Fruit fly (Drosophila melanogaster): ENCODE results near the gene CG34287.

DNA sequence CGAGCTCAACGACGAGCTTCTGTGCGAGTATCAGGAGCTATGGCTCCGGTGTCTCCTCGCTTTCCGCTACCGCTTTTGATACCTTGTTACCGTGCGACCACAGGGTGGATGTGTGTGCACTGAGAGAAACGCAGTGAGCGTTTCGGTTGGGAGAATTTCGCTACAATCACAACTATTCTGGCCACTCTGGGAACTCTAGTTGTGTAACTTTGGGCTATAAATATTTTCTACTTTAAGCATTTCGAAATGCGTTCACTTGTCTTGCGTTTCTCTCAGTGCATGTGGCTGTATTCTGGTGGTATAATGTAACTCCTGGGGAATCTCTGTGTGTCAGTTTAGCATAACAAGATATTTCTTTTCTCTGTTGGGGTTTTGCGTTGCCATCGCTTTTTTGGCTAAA lies 18.3 kb downstream of the CG34287 start:
- TF ChIP-seq pan (optimal IDR thresholded peaks at IDR 0.05) (no peak), psq (optimal IDR thresholded peaks at IDR 0.05) (no peak), usp (GFP tag; optimal IDR thresholded peaks at IDR 0.05) (no peak), CG8478 (optimal IDR thresholded peaks at IDR 0.05) (no peak), EcR (GFP tag; optimal IDR thresholded peaks at IDR 0.05) (no peak)
